Fruit fly (Drosophila melanogaster) S2 (cell line): ENCODE results near the gene BobA.
A peak's percentile ranks its signal among the peaks of the same experiment; 100 is the strongest.

Experiments used
- CG8478 ChIP-seq: fragments of >200 bp; optimal IDR thresholded peaks from 2 replicates; lab custom pipeline; 2018
- CTCF ChIP-seq, 2 experiments: fragments of >200 bp; optimal IDR thresholded peaks; 2 replicates each; lab custom pipeline; 2018

dm6 chr3L:14982675-14983084 is 36.8 kb upstream of the BobA start, which contains the start of gene CG5114:
- TF ChIP-seq CTCF (optimal IDR thresholded peaks at IDR 0.05; lab: Kevin White, UChicago) = peak; percentile 5 to 36
- TF ChIP-seq CG8478 (lab: Kevin White, UChicago) = no peak
